Worm (Caenorhabditis elegans) whole organism, young adult: ENCODE results near the gene spp-12.

Experiments used
- B0336.3 ChIP-seq: fragments of 200-800 bp; sonication (Bioruptor generic); IDR thresholded peaks from 2 replicates; pipeline ENCODE4 v1.3.6; 2022; ENCODE audit warnings: missing genetic modification characterization, missing compliant biosample characterization
- F37B4.10 ChIP-seq: fragments of 200-800 bp; sonication (Bioruptor generic); IDR thresholded peaks from 2 replicates; pipeline ENCODE4 v1.3.6; 2022; ENCODE audit warnings: missing genetic modification characterization, missing compliant biosample characterization
- F55B11.4 ChIP-seq: sonication (generic microtip); optimal IDR thresholded peaks from 2 replicates; lab custom pipeline; 2016; ENCODE audit warnings: missing compliant biosample characterization, missing genetic modification characterization, borderline replicate concordance; ENCODE audit not compliant: insufficient read depth
- F57C9.4 ChIP-seq: sonication (generic microtip); optimal IDR thresholded peaks from 2 replicates; lab custom pipeline; 2017; ENCODE audit warnings: mild to moderate bottlenecking, missing genetic modification characterization, missing compliant biosample characterization
- Y53F4B.3 ChIP-seq: fragments of 200-800 bp; sonication (Bioruptor generic); IDR thresholded peaks from 2 replicates; pipeline ENCODE4 v1.3.6; 2022; ENCODE audit warnings: missing genetic modification reagents, missing genetic modification characterization, missing compliant biosample characterization
- Y53G8AR.9 ChIP-seq: fragments of 200-800 bp; sonication (Bioruptor generic); conservative IDR thresholded peaks from 2 replicates; pipeline ENCODE4 v1.3.6; 2022; ENCODE audit warnings: missing genetic modification reagents, missing genetic modification characterization, missing compliant biosample characterization
- Y79H2A.3 ChIP-seq: fragments of 200-800 bp; sonication (Bioruptor generic); conservative IDR thresholded peaks from 2 replicates; pipeline ENCODE4 v1.3.6; 2022; ENCODE audit warnings: missing genetic modification reagents, missing genetic modification characterization, missing compliant biosample characterization
- Y95B8A.8 ChIP-seq: fragments of 200-800 bp; sonication (Bioruptor generic); IDR thresholded peaks from 2 replicates; pipeline ENCODE4 v1.3.6; 2022; ENCODE audit warnings: missing genetic modification reagents, missing genetic modification characterization, missing compliant biosample characterization
- akir-1 ChIP-seq: fragments of 200-800 bp; sonication (Bioruptor generic); optimal IDR thresholded peaks from 2 replicates; lab custom pipeline; 2018; ENCODE audit warnings: mild to moderate bottlenecking, missing genetic modification characterization, moderate library complexity, missing compliant biosample characterization
- ama-1 ChIP-seq, 3 experiments: fragments of 150-350 bp in 1 of 3; sonication (generic microtip) in 2 of 3; optimal IDR thresholded peaks; 2 replicates each; lab custom pipeline; 2014 to 2018; ENCODE audit warnings: missing biosample characterization in 2 of 3, missing genetic modification characterization in 2 of 3, missing genetic modification reagents in 2 of 3
- atf-7 ChIP-seq: sonication (generic microtip); optimal IDR thresholded peaks from 2 replicates; lab custom pipeline; 2017; ENCODE audit warnings: mild to moderate bottlenecking, missing genetic modification characterization, missing compliant biosample characterization
- bed-2 ChIP-seq: fragments of 200-800 bp; sonication (Bioruptor generic); IDR thresholded peaks from 2 replicates; pipeline ENCODE4 v1.3.6; 2022; ENCODE audit warnings: missing genetic modification reagents, missing genetic modification characterization, missing compliant biosample characterization
- cebp-2 ChIP-seq: fragments of 200-800 bp; sonication (Bioruptor generic); IDR thresholded peaks from 2 replicates; pipeline ENCODE4 v1.3.6; 2022; ENCODE audit warnings: missing genetic modification characterization, missing compliant biosample characterization
- ceh-40 ChIP-seq: fragments of 200-800 bp; sonication (Bioruptor generic); IDR thresholded peaks from 2 replicates; pipeline ENCODE4 v1.3.6; 2022; ENCODE audit warnings: missing genetic modification characterization, missing compliant biosample characterization
- ceh-91 ChIP-seq: fragments of 200-800 bp; sonication (Bioruptor generic); IDR thresholded peaks from 2 replicates; pipeline ENCODE4 v1.3.6; 2022; ENCODE audit warnings: missing genetic modification reagents, missing genetic modification characterization, missing compliant biosample characterization
- die-1 ChIP-seq: sonication (generic microtip); optimal IDR thresholded peaks from 2 replicates; lab custom pipeline; 2016; ENCODE audit warnings: missing genotype, mild to moderate bottlenecking, missing genetic modification characterization, missing compliant biosample characterization
- ets-4 ChIP-seq: fragments of 200-800 bp; sonication (Bioruptor generic); optimal IDR thresholded peaks from 2 replicates; lab custom pipeline; 2018; ENCODE audit warnings: mild to moderate bottlenecking, missing genetic modification characterization, missing compliant biosample characterization
- gei-17 ChIP-seq: fragments of 200-800 bp; sonication (Bioruptor generic); optimal IDR thresholded peaks from 2 replicates; lab custom pipeline; 2018; ENCODE audit warnings: mild to moderate bottlenecking, missing genetic modification characterization, missing compliant biosample characterization
- hlh-12 ChIP-seq: sonication (generic microtip); optimal IDR thresholded peaks from 2 replicates; lab custom pipeline; 2016; ENCODE audit warnings: missing genetic modification characterization, missing compliant biosample characterization
- hmg-1.2 ChIP-seq: fragments of 200-800 bp; sonication (Bioruptor generic); IDR thresholded peaks from 2 replicates; pipeline ENCODE4 v1.3.6; 2022; ENCODE audit warnings: missing genetic modification reagents, missing genetic modification characterization, missing compliant biosample characterization
- hsf-1 ChIP-seq: fragments of 200-800 bp; sonication (Bioruptor generic); IDR thresholded peaks from 2 replicates; pipeline ENCODE4 v1.3.6; 2022; ENCODE audit warnings: missing genetic modification reagents, missing genetic modification characterization, missing compliant biosample characterization
- let-526 ChIP-seq: fragments of 200-800 bp; sonication (Bioruptor generic); IDR thresholded peaks from 2 replicates; pipeline ENCODE4 v1.3.6; 2022; ENCODE audit warnings: missing genetic modification reagents, missing genetic modification characterization, missing compliant biosample characterization
- lsl-1 ChIP-seq: fragments of 200-800 bp; sonication (Bioruptor generic); optimal IDR thresholded peaks from 2 replicates; lab custom pipeline; 2018; ENCODE audit warnings: mild to moderate bottlenecking, missing genetic modification characterization, moderate library complexity, missing compliant biosample characterization
- lsy-27 ChIP-seq: sonication (generic microtip); optimal IDR thresholded peaks from 2 replicates; lab custom pipeline; 2017; ENCODE audit warnings: missing genetic modification characterization, mild to moderate bottlenecking, missing compliant biosample characterization, antibody characterized with exemption, missing genotype, borderline replicate concordance; ENCODE audit not compliant: insufficient read depth
- madf-3 ChIP-seq: fragments of 200-800 bp; sonication (Bioruptor generic); IDR thresholded peaks from 2 replicates; pipeline ENCODE4 v1.3.6; 2022; ENCODE audit warnings: missing genetic modification reagents, missing genetic modification characterization, missing compliant biosample characterization
- mes-4 ChIP-seq: sonication (generic microtip); optimal IDR thresholded peaks from 2 replicates; lab custom pipeline; 2016; ENCODE audit warnings: missing genotype, missing genetic modification characterization, missing compliant biosample characterization
- mxl-1 ChIP-seq: sonication (generic microtip); optimal IDR thresholded peaks from 2 replicates; lab custom pipeline; 2016; ENCODE audit warnings: missing genetic modification characterization, missing compliant biosample characterization
- nfya-2 ChIP-seq: fragments of 200-800 bp; sonication (Bioruptor generic); IDR thresholded peaks from 2 replicates; pipeline ENCODE4 v1.3.6; 2022; ENCODE audit warnings: missing genetic modification reagents, missing genetic modification characterization, missing compliant biosample characterization
- rec-8 ChIP-seq, 2 experiments: sonication (generic microtip); optimal IDR thresholded peaks; 2 replicates each; lab custom pipeline; 2016; ENCODE audit warnings: mild to moderate bottlenecking in 2 of 2, missing genetic modification characterization in 2 of 2, missing genetic modification reagents in 2 of 2, missing genotype in 2 of 2, missing biosample characterization in 1 of 2, missing compliant biosample characterization in 1 of 2, moderate library complexity in 1 of 2
- sdz-38 ChIP-seq: sonication (generic microtip); optimal IDR thresholded peaks from 2 replicates; lab custom pipeline; 2016; ENCODE audit warnings: missing genotype, missing genetic modification characterization, missing compliant biosample characterization
- snpc-3.4 ChIP-seq: sonication (generic microtip); optimal IDR thresholded peaks from 2 replicates; lab custom pipeline; 2017; ENCODE audit warnings: missing genetic modification characterization, mild to moderate bottlenecking, missing compliant biosample characterization, antibody characterized with exemption, moderate library complexity, missing genotype, missing genetic modification reagents
- snpc-4 ChIP-seq, 5 experiments: fragments of 150-350 bp in 1 of 5; sonication (generic microtip) in 4 of 5; optimal IDR thresholded peaks; 2 replicates each; lab custom pipeline; 2014 to 2018; ENCODE audit warnings: missing genetic modification characterization in 5 of 5, missing biosample characterization in 3 of 5, antibody characterized with exemption in 2 of 5, mild to moderate bottlenecking in 2 of 5, missing compliant biosample characterization in 2 of 5, missing genotype in 2 of 5, moderate library complexity in 2 of 5, missing genetic modification reagents in 1 of 5
- somi-1 ChIP-seq: fragments of 200-800 bp; sonication (Bioruptor generic); optimal IDR thresholded peaks from 2 replicates; lab custom pipeline; 2018; ENCODE audit warnings: mild to moderate bottlenecking, missing genetic modification characterization, missing compliant biosample characterization
- unc-62 ChIP-seq: fragments of 150-350 bp; optimal IDR thresholded peaks from 2 replicates; lab custom pipeline; 2014; ENCODE audit warnings: missing biosample characterization, missing genetic modification reagents, missing genetic modification characterization
- zfh-2 ChIP-seq: fragments of 200-800 bp; sonication (Bioruptor generic); conservative IDR thresholded peaks from 2 replicates; pipeline ENCODE4 v1.3.6; 2022; ENCODE audit warnings: missing genetic modification reagents, missing genetic modification characterization, missing compliant biosample characterization
- ztf-3 ChIP-seq: fragments of 200-800 bp; sonication (Bioruptor generic); optimal IDR thresholded peaks from 2 replicates; lab custom pipeline; 2018; ENCODE audit warnings: mild to moderate bottlenecking, missing genetic modification characterization, missing compliant biosample characterization
- ztf-6 ChIP-seq: fragments of 200-800 bp; sonication (Bioruptor generic); IDR thresholded peaks from 2 replicates; pipeline ENCODE4 v1.3.6; 2022; ENCODE audit warnings: missing genetic modification reagents, missing genetic modification characterization, missing compliant biosample characterization

Gene spp-12

ce11 chrV:13931225-13931624, 41.6 kb downstream of the spp-12 start, which contains the start of gene C06B3.16:
Gene C06B3.16, plus strand, starts transcription at chrV:13931525.
- TF ChIP-seq Y53G8AR.9 (GFP tag; lab: Robert Waterston, UW), result no peak
- no peak for TF ChIP-seq Y79H2A.3
- TF ChIP-seq atf-7, result no peak

- TF ChIP-seq lsl-1 (GFP tag; lab: Kevin White, UChicago) (no peak), zfh-2 (GFP tag; lab: Robert Waterston, UW) (no peak), hlh-12 (tag; lab: Kevin White, UChicago) (no peak), somi-1 (GFP tag; lab: Kevin White, UChicago) (no peak), F57C9.4 (tag; lab: Kevin White, UChicago) (no peak), snpc-3.4 (tag; lab: Kevin White, UChicago) (no peak), hsf-1 (no peak), unc-62 (GFP tag; lab: Kevin White, UChicago) (no peak), lsy-27 (tag; lab: Kevin White, UChicago) (no peak), mes-4 (tag; lab: Kevin White, UChicago) (no peak), nfya-2 (GFP tag; lab: Robert Waterston, UW) (no peak), F55B11.4 (tag; lab: Kevin White, UChicago) (no peak), gei-17 (no peak), rec-8 (tag; optimal IDR thresholded peaks at IDR 0.05; lab: Kevin White, UChicago) (no peak), akir-1 (no peak), snpc-4 (GFP tag; optimal IDR thresholded peaks at IDR 0.05; lab: Kevin White, UChicago) (no peak), snpc-4 (tag; optimal IDR thresholded peaks at IDR 0.05; lab: Kevin White, UChicago) (no peak)
- TF ChIP-seq, all 124 proteins: peak for 0
Observed at ce11 chrV:13931952-13932351, 42.3 kb downstream of the spp-12 start.

ce11 chrV:13934545-13934944, 44.9 kb downstream of the spp-12 start, which contains the start of gene R10D12.1:
Gene R10D12.1, minus strand, starts transcription at chrV:13934645.
- TF ChIP-seq bed-2, result no peak
- TF ChIP-seq hsf-1, result no peak
- no peak for TF ChIP-seq mxl-1 (tag; lab: Kevin White, UChicago)
- no peak for TF ChIP-seq ztf-6 (GFP tag; lab: Robert Waterston, UW)
- no peak for TF ChIP-seq madf-3
- no peak for TF ChIP-seq ets-4
- TF ChIP-seq hmg-1.2 (GFP tag; lab: Robert Waterston, UW), result no peak
- TF ChIP-seq F37B4.10 (GFP tag; lab: Robert Waterston, UW), result no peak
- no peak for TF ChIP-seq B0336.3 (GFP tag; lab: Robert Waterston, UW)
- TF ChIP-seq ceh-40 (GFP tag; lab: Robert Waterston, UW), result no peak
- no peak for TF ChIP-seq ceh-91
- TF ChIP-seq let-526 (GFP tag; lab: Robert Waterston, UW), result no peak

ce11 chrV:13935423-13935822, 45.8 kb downstream of the spp-12 start:
- TF ChIP-seq Y95B8A.8 (GFP tag; lab: Robert Waterston, UW) (no peak), die-1 (tag; lab: Kevin White, UChicago) (no peak), ama-1 (optimal IDR thresholded peaks at IDR 0.05; lab: Kevin White, UChicago) (no peak), ama-1 (GFP tag; optimal IDR thresholded peaks at IDR 0.05; lab: Kevin White, UChicago) (no peak), cebp-2 (GFP tag; lab: Robert Waterston, UW) (no peak), Y53F4B.3 (no peak), snpc-4 (GFP tag; optimal IDR thresholded peaks at IDR 0.05; lab: Kevin White, UChicago) (no peak), snpc-4 (tag; optimal IDR thresholded peaks at IDR 0.05; lab: Kevin White, UChicago) (no peak), let-526 (GFP tag; lab: Robert Waterston, UW) (no peak), sdz-38 (tag; lab: Kevin White, UChicago) (no peak), ztf-3 (GFP tag; lab: Kevin White, UChicago) (no peak), B0336.3 (GFP tag; lab: Robert Waterston, UW) (no peak)
